Fruit fly (Drosophila melanogaster) whole organism, pupa: Measurements from ENCODE around the gene Mcm10.

Experiments used
- CG10348 ChIP-seq: fragments of 200-800 bp; sonication (Bioruptor generic); IDR thresholded peaks from 2 replicates; pipeline ENCODE4 v1.3.6; 2022; ENCODE audit warnings: missing biosample characterization, missing genetic modification characterization
- CG12605 ChIP-seq: fragments of 200-800 bp; sonication (Bioruptor generic); IDR thresholded peaks from 2 replicates; pipeline ENCODE4 v1.3.6; 2022; ENCODE audit warnings: missing biosample characterization, missing genetic modification characterization
- CG13204 ChIP-seq: fragments of 200-800 bp; sonication (Bioruptor generic); optimal IDR thresholded peaks from 2 replicates; lab custom pipeline; 2018; ENCODE audit warnings: missing biosample characterization, mild to moderate bottlenecking, missing genetic modification characterization, moderate library complexity
- CG14655 ChIP-seq: fragments of 200-800 bp; sonication (Bioruptor generic); optimal IDR thresholded peaks from 3 replicates; lab custom pipeline; 2017; ENCODE audit warnings: mild to moderate bottlenecking, missing biosample characterization, missing genetic modification reagents, missing genetic modification characterization
- CG15710 ChIP-seq: fragments of 200-800 bp; sonication (Bioruptor generic); optimal IDR thresholded peaks from 2 replicates; lab custom pipeline; 2018; ENCODE audit warnings: missing biosample characterization, mild to moderate bottlenecking, missing genetic modification characterization, moderate library complexity
- CG17806 ChIP-seq: fragments of 200-800 bp; sonication (Bioruptor generic); optimal IDR thresholded peaks from 2 replicates; lab custom pipeline; 2018; ENCODE audit warnings: missing biosample characterization, mild to moderate bottlenecking, missing genetic modification characterization, moderate library complexity
- CG32121 ChIP-seq: fragments of 200-800 bp; sonication (Bioruptor generic); IDR thresholded peaks from 2 replicates; pipeline ENCODE4 v1.3.6; 2022; ENCODE audit warnings: missing biosample characterization, missing genetic modification characterization
- CG34367 ChIP-seq: fragments of 200-800 bp; sonication (Bioruptor generic); optimal IDR thresholded peaks from 2 replicates; lab custom pipeline; 2018; ENCODE audit warnings: missing biosample characterization, mild to moderate bottlenecking, missing genetic modification characterization
- CG4496 ChIP-seq: fragments of 200-800 bp; sonication (Bioruptor generic); IDR thresholded peaks from 3 replicates; pipeline ENCODE4 v1.3.6; 2022; ENCODE audit warnings: missing biosample characterization, missing genetic modification characterization
- CG8159 ChIP-seq: fragments of 200-800 bp; sonication (Bioruptor generic); optimal IDR thresholded peaks from 3 replicates; lab custom pipeline; 2018; ENCODE audit warnings: missing biosample characterization, mild to moderate bottlenecking, missing genetic modification characterization, moderate library complexity
- CG8301 ChIP-seq: fragments of 200-800 bp; sonication (Bioruptor generic); optimal IDR thresholded peaks from 2 replicates; lab custom pipeline; 2018; ENCODE audit warnings: missing biosample characterization, mild to moderate bottlenecking, missing genetic modification characterization
- CG9948 ChIP-seq: fragments of 200-800 bp; sonication (Bioruptor generic); optimal IDR thresholded peaks from 2 replicates; lab custom pipeline; 2018; ENCODE audit warnings: missing biosample characterization, mild to moderate bottlenecking, missing genetic modification characterization, moderate library complexity
- D1 ChIP-seq: fragments of 200-800 bp; sonication (Bioruptor generic); optimal IDR thresholded peaks from 2 replicates; lab custom pipeline; 2018; ENCODE audit warnings: missing biosample characterization, mild to moderate bottlenecking, missing genetic modification characterization, moderate library complexity
- EcR ChIP-seq: fragments of 200-800 bp; sonication (Bioruptor generic); optimal IDR thresholded peaks from 3 replicates; lab custom pipeline; 2019; ENCODE audit warnings: missing biosample characterization, missing genetic modification characterization, mild to moderate bottlenecking, moderate library complexity, missing genetic modification reagents
- Ets98B ChIP-seq: fragments of 200-800 bp; sonication (Bioruptor generic); IDR thresholded peaks from 2 replicates; pipeline ENCODE4 v1.3.6; 2022; ENCODE audit warnings: missing biosample characterization, missing genetic modification characterization
- Pif1A ChIP-seq: fragments of 200-800 bp; sonication (Bioruptor generic); optimal IDR thresholded peaks from 3 replicates; lab custom pipeline; 2016; ENCODE audit warnings: missing biosample characterization, missing genetic modification characterization
- Pif1B ChIP-seq: fragments of 200-800 bp; sonication (Bioruptor generic); optimal IDR thresholded peaks from 3 replicates; lab custom pipeline; 2016; ENCODE audit warnings: missing biosample characterization, missing genetic modification characterization
- Snoo ChIP-seq: fragments of 200-800 bp; sonication (Bioruptor generic); optimal IDR thresholded peaks from 3 replicates; lab custom pipeline; 2017; ENCODE audit warnings: missing biosample characterization, mild to moderate bottlenecking, missing genetic modification characterization, inconsistent platforms
- fd96Ca ChIP-seq: fragments of 200-800 bp; sonication (Bioruptor generic); IDR thresholded peaks from 3 replicates; pipeline ENCODE4 v1.3.6; 2022; ENCODE audit warnings: missing biosample characterization, missing genetic modification characterization
- gl ChIP-seq: fragments of 200-800 bp; sonication (Bioruptor generic); optimal IDR thresholded peaks from 2 replicates; lab custom pipeline; 2018; ENCODE audit warnings: missing biosample characterization, mild to moderate bottlenecking, missing genetic modification characterization
- rn ChIP-seq: fragments of 200-800 bp; sonication (Bioruptor generic); IDR thresholded peaks from 2 replicates; pipeline ENCODE4 v1.3.6; 2022; ENCODE audit warnings: missing biosample characterization, missing genetic modification characterization

Mcm10 gene

dm6 chr2L:21179217-21179520 lies 564 bp upstream of the Mcm10 start:
- TF ChIP-seq CG4496 (GFP tag; lab: Robert Waterston, UW) (0 out of 3 replicates have a peak, but pooled peaks have one; percentile 26), CG8159 (tag; lab: Kevin White, UChicago) (no peak), CG17806 (tag; lab: Kevin White, UChicago) (no peak), CG9948 (tag; lab: Kevin White, UChicago) (no peak), CG15710 (tag; lab: Kevin White, UChicago) (no peak), rn (GFP tag; lab: Robert Waterston, UW) (no peak), fd96Ca (GFP tag; lab: Robert Waterston, UW) (no peak), Snoo (tag; lab: Kevin White, UChicago) (no peak)

dm6 chr2L:21187753-21188152 lies 8.0 kb downstream of the Mcm10 start:
- no peak for TF ChIP-seq rn (GFP tag; lab: Robert Waterston, UW)
- TF ChIP-seq CG17806 (tag; lab: Kevin White, UChicago): no peak
- no peak for TF ChIP-seq EcR (GFP tag; lab: Kevin White, UChicago)
- no peak for TF ChIP-seq Ets98B
- no peak for TF ChIP-seq CG14655
- no peak for TF ChIP-seq gl
- no peak for TF ChIP-seq D1
- no peak for TF ChIP-seq CG10348 (GFP tag; lab: Robert Waterston, UW)
- TF ChIP-seq CG13204 (GFP tag; lab: Kevin White, UChicago): no peak
- TF ChIP-seq Pif1B (GFP tag; lab: Kevin White, UChicago): no peak
- no peak for TF ChIP-seq CG8301 (tag; lab: Kevin White, UChicago)
- no peak for TF ChIP-seq fd96Ca (GFP tag; lab: Robert Waterston, UW)
- TF ChIP-seq CG9948 (tag; lab: Kevin White, UChicago): no peak
- no peak for TF ChIP-seq CG12605 (GFP tag; lab: Robert Waterston, UW)
- no peak for TF ChIP-seq Snoo (tag; lab: Kevin White, UChicago)
- TF ChIP-seq, all 21 proteins: peak for 0

- no peak for TF ChIP-seq Ets98B
- TF ChIP-seq CG32121 (GFP tag; lab: Robert Waterston, UW): no peak
- TF ChIP-seq fd96Ca (GFP tag; lab: Robert Waterston, UW): no peak
- TF ChIP-seq Snoo (tag; lab: Kevin White, UChicago): no peak
- no peak for TF ChIP-seq CG4496 (GFP tag; lab: Robert Waterston, UW)
- no peak for TF ChIP-seq Pif1A (GFP tag; lab: Kevin White, UChicago)
- TF ChIP-seq CG17806 (tag; lab: Kevin White, UChicago): no peak
- no peak for TF ChIP-seq gl
- no peak for TF ChIP-seq CG15710 (tag; lab: Kevin White, UChicago)
- TF ChIP-seq CG12605 (GFP tag; lab: Robert Waterston, UW): no peak
- TF ChIP-seq CG9948 (tag; lab: Kevin White, UChicago): no peak
- no peak for TF ChIP-seq CG13204 (GFP tag; lab: Kevin White, UChicago)
- TF ChIP-seq EcR (GFP tag; lab: Kevin White, UChicago): no peak
- no peak for TF ChIP-seq D1
- no peak for TF ChIP-seq Pif1B (GFP tag; lab: Kevin White, UChicago)
- TF ChIP-seq CG8301 (tag; lab: Kevin White, UChicago): no peak
- no peak for TF ChIP-seq CG8159 (tag; lab: Kevin White, UChicago)
- TF ChIP-seq, all 21 proteins: peak for 0
These were observed 9.6 kb downstream of the Mcm10 start for dm6 chr2L:21189273-21189781.

DNA sequence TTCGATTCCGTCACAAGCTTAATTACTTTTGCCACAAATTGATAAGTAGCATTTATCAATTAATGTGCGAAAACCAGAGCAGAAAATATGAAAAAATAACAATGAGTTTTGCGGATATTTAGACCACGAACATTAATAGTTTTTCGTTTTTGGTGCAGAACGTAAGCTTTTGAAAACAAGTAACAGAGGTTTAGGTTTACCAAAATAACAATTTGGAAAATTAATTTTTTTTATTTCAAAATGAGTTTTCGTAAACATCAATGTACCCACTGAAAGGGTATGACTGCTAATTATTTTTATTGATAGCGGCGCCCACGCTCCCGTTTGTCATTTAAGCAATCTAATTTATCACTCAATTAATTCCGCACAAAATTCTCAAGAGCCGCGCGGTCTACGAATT lies 15.6 kb downstream of the Mcm10 start:
- TF ChIP-seq Ets98B (no peak), gl (no peak), CG15710 (tag; lab: Kevin White, UChicago) (no peak), rn (GFP tag; lab: Robert Waterston, UW) (no peak), CG8159 (tag; lab: Kevin White, UChicago) (no peak), CG4496 (GFP tag; lab: Robert Waterston, UW) (no peak), CG17806 (tag; lab: Kevin White, UChicago) (no peak), CG10348 (GFP tag; lab: Robert Waterston, UW) (no peak), CG8301 (tag; lab: Kevin White, UChicago) (no peak), D1 (no peak)

DNA sequence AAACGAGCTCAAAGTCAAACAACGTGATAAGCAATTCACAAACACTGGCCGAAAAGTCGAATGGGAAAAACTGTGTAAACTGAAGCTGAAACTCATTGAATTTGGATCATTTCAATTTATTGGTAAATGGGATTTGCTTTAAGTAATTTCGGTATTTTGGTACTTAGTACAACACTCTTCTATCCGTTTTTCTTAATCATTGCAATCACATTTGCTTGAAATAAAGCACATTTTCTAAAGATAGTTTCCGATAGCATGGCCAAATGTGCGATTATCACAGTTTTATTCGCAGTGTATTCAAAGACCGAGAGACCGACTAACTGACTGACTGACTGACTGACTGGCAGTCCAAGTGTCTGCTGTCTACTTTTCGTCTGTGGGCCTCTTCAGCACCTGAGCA lies 16.8 kb downstream of the Mcm10 start:
- peak; percentile 17 for TF ChIP-seq CG17806 (tag; lab: Kevin White, UChicago)
- 0 out of 3 replicates have a peak, but pooled peaks have one; percentile 20 for TF ChIP-seq fd96Ca (GFP tag; lab: Robert Waterston, UW)
- TF ChIP-seq Snoo (tag; lab: Kevin White, UChicago): no peak
- no peak for TF ChIP-seq Ets98B
- TF ChIP-seq CG14655: peak; percentile 59
- no peak for TF ChIP-seq Pif1B (GFP tag; lab: Kevin White, UChicago)
- peak; percentile 47; the same call in 1 of the 2 replicates for TF ChIP-seq CG32121 (GFP tag; lab: Robert Waterston, UW)
- TF ChIP-seq CG9948 (tag; lab: Kevin White, UChicago): peak; percentile 50
- peak; percentile 20 for TF ChIP-seq Pif1A (GFP tag; lab: Kevin White, UChicago)
- peak; percentile 58 for TF ChIP-seq CG8301 (tag; lab: Kevin White, UChicago)
- no peak for TF ChIP-seq CG15710 (tag; lab: Kevin White, UChicago)
- no peak for TF ChIP-seq rn (GFP tag; lab: Robert Waterston, UW)
- no peak for TF ChIP-seq D1
- peak; percentile 17 for TF ChIP-seq CG34367 (tag; lab: Kevin White, UChicago)
- 0 out of 3 replicates have a peak, but pooled peaks have one; percentile 23 for TF ChIP-seq CG4496 (GFP tag; lab: Robert Waterston, UW)
- TF ChIP-seq CG8159 (tag; lab: Kevin White, UChicago): peak; percentile 45
- TF ChIP-seq gl: no peak
- no peak for TF ChIP-seq EcR (GFP tag; lab: Kevin White, UChicago)
- TF ChIP-seq CG12605 (GFP tag; lab: Robert Waterston, UW): no peak
- no peak for TF ChIP-seq CG10348 (GFP tag; lab: Robert Waterston, UW)
- TF ChIP-seq CG13204 (GFP tag; lab: Kevin White, UChicago): no peak
